Fruit fly (Drosophila melanogaster) whole organism, wandering third instar larva: ENCODE data around the gene Taf6.

ENCODE experiments used
- Abd-B ChIP-seq: fragments of >200 bp; optimal IDR thresholded peaks from 2 replicates; lab custom pipeline; 2017; ENCODE audit warnings: missing biosample characterization, missing genetic modification characterization
- Dif ChIP-seq: fragments of 200-275, 200-300 bp; sonication (Bioruptor generic); optimal IDR thresholded peaks from 2 replicates; lab custom pipeline; 2018; ENCODE audit warnings: missing biosample characterization, missing genetic modification characterization; ENCODE audit not compliant: partially characterized antibody
- GATAd ChIP-seq: sonication (Bioruptor generic); optimal IDR thresholded peaks from 2 replicates; lab custom pipeline; 2016; ENCODE audit warnings: missing biosample characterization, missing genetic modification characterization
- Hr78 ChIP-seq: fragments of >200 bp; optimal IDR thresholded peaks from 2 replicates; lab custom pipeline; 2017; ENCODE audit warnings: missing biosample characterization, missing genetic modification characterization
- fru ChIP-seq: fragments of 200-800 bp; sonication (Bioruptor generic); optimal IDR thresholded peaks from 3 replicates; lab custom pipeline; 2016; ENCODE audit warnings: missing biosample characterization, mild to moderate bottlenecking, missing genetic modification characterization
- usp ChIP-seq: fragments of >200 bp; optimal IDR thresholded peaks from 2 replicates; lab custom pipeline; 2017; ENCODE audit warnings: missing biosample characterization, missing genetic modification characterization
- woc ChIP-seq: sonication (Bioruptor generic); optimal IDR thresholded peaks from 2 replicates; lab custom pipeline; 2016; ENCODE audit warnings: missing biosample characterization, mild to moderate bottlenecking, missing genetic modification characterization

dm6 chr3L:19590422-19590821, 8.5 kb upstream of the Taf6 start, which contains the start of gene CG14100:
- TF ChIP-seq usp (GFP tag; lab: Kevin White, UChicago) = no peak
- TF ChIP-seq Dif (GFP tag; lab: Kevin White, UChicago) = no peak
- TF ChIP-seq GATAd = peak; percentile 100
- TF ChIP-seq fru (GFP tag; lab: Kevin White, UChicago) = peak; percentile 100
- TF ChIP-seq Hr78 (GFP tag; lab: Kevin White, UChicago) = no peak
- peak; percentile 100 for TF ChIP-seq woc
- no peak for TF ChIP-seq Abd-B
